Fruit fly (Drosophila melanogaster): ENCODE results near the gene MKP-4.

dm6 chrX:19613473-19613872 is 9.4 kb upstream of the MKP-4 start:
- no peak for TF ChIP-seq insv (optimal IDR thresholded peaks at IDR 0.05)
- no peak for TF ChIP-seq Myc (optimal IDR thresholded peaks at IDR 0.05)
